Worm (Caenorhabditis elegans) whole organism, late embryonic: ENCODE measurements around the gene F25B4.4.

Experiments
- ceh-9 ChIP-seq: sonication (generic microtip); optimal IDR thresholded peaks from 2 replicates; lab custom pipeline; 2016; ENCODE audit warnings: mild to moderate bottlenecking, missing genetic modification characterization, inconsistent platforms, missing compliant biosample characterization
- dmd-4 ChIP-seq: sonication (generic microtip); optimal IDR thresholded peaks from 2 replicates; lab custom pipeline; 2016; ENCODE audit warnings: borderline replicate concordance, missing genetic modification characterization, missing compliant biosample characterization
- elt-2 ChIP-seq: sonication (generic microtip); optimal IDR thresholded peaks from 2 replicates; lab custom pipeline; 2016; ENCODE audit warnings: missing genetic modification reagents, missing genetic modification characterization, missing compliant biosample characterization
- fkh-6 ChIP-seq: sonication (generic microtip); optimal IDR thresholded peaks from 2 replicates; lab custom pipeline; 2016; ENCODE audit warnings: missing genetic modification characterization, missing compliant biosample characterization
- gmeb-2 ChIP-seq: sonication (generic microtip); optimal IDR thresholded peaks from 2 replicates; lab custom pipeline; 2016; ENCODE audit warnings: missing genetic modification characterization, inconsistent platforms, missing compliant biosample characterization
- hlh-15 ChIP-seq: sonication (generic microtip); optimal IDR thresholded peaks from 2 replicates; lab custom pipeline; 2016; ENCODE audit warnings: missing genetic modification characterization, missing compliant biosample characterization
- hlh-30 ChIP-seq: sonication (generic microtip); optimal IDR thresholded peaks from 2 replicates; lab custom pipeline; 2017; ENCODE audit warnings: antibody characterized with exemption, missing genetic modification characterization, missing compliant biosample characterization; ENCODE audit not compliant: insufficient read depth
- nhr-11 ChIP-seq: fragments of 150-350 bp; optimal IDR thresholded peaks from 2 replicates; lab custom pipeline; 2014; ENCODE audit warnings: missing biosample characterization, missing genetic modification characterization
- pag-3 ChIP-seq: sonication (generic microtip); optimal IDR thresholded peaks from 2 replicates; lab custom pipeline; 2016; ENCODE audit warnings: missing compliant biosample characterization, missing genetic modification characterization, borderline replicate concordance
- pha-4 ChIP-seq: fragments of 150-350 bp; optimal IDR thresholded peaks from 2 replicates; lab custom pipeline; 2018; ENCODE audit warnings: missing biosample characterization, missing genetic modification reagents, missing genetic modification characterization
- pqm-1 ChIP-seq: sonication (generic microtip); optimal IDR thresholded peaks from 2 replicates; lab custom pipeline; 2016; ENCODE audit warnings: missing genetic modification characterization, missing compliant biosample characterization
- sdc-2 ChIP-seq: sonication (generic microtip); optimal IDR thresholded peaks from 2 replicates; lab custom pipeline; 2016; ENCODE audit warnings: missing genotype, missing genetic modification characterization, missing compliant biosample characterization
- tbx-2 ChIP-seq: sonication (generic microtip); optimal IDR thresholded peaks from 2 replicates; lab custom pipeline; 2016; ENCODE audit warnings: missing genetic modification characterization, missing compliant biosample characterization
- unc-42 ChIP-seq: sonication (generic microtip); optimal IDR thresholded peaks from 2 replicates; lab custom pipeline; 2016; ENCODE audit warnings: missing genotype, missing genetic modification characterization, missing compliant biosample characterization

ce11 chrV:5668968-5669367 is 15.7 kb upstream of the F25B4.4 start:
- TF ChIP-seq elt-2: no peak
- no peak for TF ChIP-seq ceh-9
- no peak for TF ChIP-seq sdc-2 (tag; lab: Kevin White, UChicago)
- TF ChIP-seq fkh-6 (tag; lab: Kevin White, UChicago): no peak
- TF ChIP-seq pha-4 (tag; lab: Kevin White, UChicago): no peak
- no peak for TF ChIP-seq unc-42
- TF ChIP-seq nhr-11 (tag; lab: Kevin White, UChicago): no peak
- TF ChIP-seq tbx-2: no peak
- TF ChIP-seq hlh-30 (tag; lab: Kevin White, UChicago): no peak
- TF ChIP-seq pag-3 (tag; lab: Kevin White, UChicago): no peak
- TF ChIP-seq dmd-4 (tag; lab: Kevin White, UChicago): no peak
- no peak for TF ChIP-seq hlh-15 (tag; lab: Kevin White, UChicago)
- no peak for TF ChIP-seq gmeb-2 (tag; lab: Kevin White, UChicago)
- TF ChIP-seq pqm-1 (tag; lab: Kevin White, UChicago): no peak
